Worm (Caenorhabditis elegans): ENCODE measurements around the gene aman-2.
A peak's percentile ranks its signal among the peaks of the same experiment; 100 is the strongest.

Gene aman-2

DNA sequence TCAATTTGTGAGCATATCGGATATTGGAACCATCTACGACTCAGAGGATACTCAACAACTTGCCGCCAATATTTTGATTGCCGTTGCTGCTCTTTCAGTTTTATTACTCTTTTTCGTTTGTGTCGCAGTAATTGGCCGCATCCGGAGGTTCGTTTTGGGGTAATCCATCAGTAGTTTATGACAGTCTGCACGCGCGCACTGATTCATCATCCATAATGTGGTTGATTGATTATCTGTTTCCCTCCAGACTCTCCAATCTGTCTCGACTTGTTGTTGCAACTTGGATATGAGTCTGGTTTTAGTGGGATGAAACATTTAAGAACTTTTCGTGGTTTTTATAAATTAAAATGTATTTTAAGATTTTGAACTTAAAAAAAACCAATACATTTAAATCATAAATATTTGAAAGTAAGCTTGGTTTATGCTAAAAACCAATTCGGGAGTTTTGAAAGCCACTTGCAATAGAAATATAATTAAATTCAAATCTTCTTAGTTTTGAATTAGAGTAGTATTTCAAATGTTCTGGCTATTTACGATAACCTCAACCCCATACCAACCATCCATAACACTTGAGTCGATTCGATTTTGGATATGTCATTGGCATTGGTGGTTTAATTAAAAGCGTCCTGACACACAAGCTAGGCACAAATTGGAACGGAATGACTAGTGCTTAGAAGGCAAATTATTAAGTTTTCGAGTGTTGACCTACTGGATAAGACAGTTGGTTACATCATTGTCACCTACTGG lies 27.2 kb upstream of the aman-2 start:
- TF ChIP-seq ztf-29 (GFP tag; IDR thresholded peaks at IDR 0.05), result no peak
- no peak for TF ChIP-seq flt-1 (GFP tag; IDR thresholded peaks at IDR 0.05)
- TF ChIP-seq ztf-23 (GFP tag; IDR thresholded peaks at IDR 0.05), result no peak
- no peak for TF ChIP-seq med-1 (GFP tag; optimal IDR thresholded peaks at IDR 0.05; ENCODE audit: insufficient read depth)
- no peak for TF ChIP-seq tab-1 (GFP tag; IDR thresholded peaks at IDR 0.05)
- TF ChIP-seq cog-1 (tag; optimal IDR thresholded peaks at IDR 0.05), result no peak
- TF ChIP-seq T22C8.4 (GFP tag; IDR thresholded peaks at IDR 0.05), result no peak
- no peak for TF ChIP-seq ref-1 (GFP tag; conservative IDR thresholded peaks at IDR 0.05)
- no peak for TF ChIP-seq klf-2 (GFP tag; conservative IDR thresholded peaks at IDR 0.05)

DNA sequence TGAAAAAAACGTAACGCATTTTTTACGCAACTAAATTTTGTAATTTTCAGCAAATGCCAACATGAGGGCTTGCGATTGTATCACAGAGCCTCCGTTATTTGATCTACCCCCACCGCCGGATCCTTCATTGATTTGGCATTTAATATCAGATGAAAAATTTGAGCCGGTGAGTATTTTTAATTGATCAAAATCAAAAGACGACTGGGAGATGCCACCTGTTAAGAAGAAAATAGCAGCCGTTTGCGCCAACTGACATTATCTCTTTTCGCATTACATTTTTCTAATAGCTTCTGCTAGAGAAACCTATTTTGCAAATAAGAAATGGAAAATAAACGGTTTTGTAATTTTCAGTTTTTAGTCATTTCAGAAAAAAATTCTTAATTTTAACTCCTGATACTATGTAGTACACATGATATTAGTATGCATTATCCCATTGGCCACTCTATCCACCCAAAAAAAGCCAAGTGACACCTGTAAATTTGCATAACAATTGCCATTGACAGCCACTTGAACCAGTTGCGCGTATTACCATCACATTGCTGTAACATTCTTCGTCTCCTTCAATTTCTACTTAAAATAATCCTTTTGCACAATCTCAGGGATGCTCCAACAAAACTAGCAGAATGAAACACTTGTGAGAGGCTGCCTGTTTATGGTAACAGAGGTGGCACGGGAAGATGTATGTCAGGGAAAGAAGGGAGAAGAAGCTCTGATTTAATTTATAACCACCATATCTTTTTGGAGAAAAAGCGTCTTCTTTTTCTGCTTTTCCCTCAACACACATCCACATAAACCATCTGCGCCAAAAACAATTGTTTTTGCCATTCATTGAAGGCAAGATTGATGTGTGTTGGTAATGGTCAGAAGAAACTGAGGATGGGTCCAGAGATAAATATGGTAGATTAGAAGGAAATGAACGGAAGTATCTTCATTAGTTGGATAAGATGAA lies 25.6 kb upstream of the aman-2 start, which contains the start of gene F58H1.5:
F58H1.5 (plus strand) TSS at position 51 of the 949 bp plus-strand sequence.
- no peak for TF ChIP-seq ztf-29 (GFP tag; IDR thresholded peaks at IDR 0.05)
- TF ChIP-seq ref-1 (GFP tag; conservative IDR thresholded peaks at IDR 0.05), result no peak
- no peak for TF ChIP-seq tab-1 (GFP tag; IDR thresholded peaks at IDR 0.05)
- no peak for TF ChIP-seq T22C8.4 (GFP tag; IDR thresholded peaks at IDR 0.05)
- TF ChIP-seq flt-1 (GFP tag; IDR thresholded peaks at IDR 0.05), result no peak
- no peak for TF ChIP-seq med-1 (GFP tag; optimal IDR thresholded peaks at IDR 0.05; ENCODE audit: insufficient read depth)
- TF ChIP-seq klf-2 (GFP tag; conservative IDR thresholded peaks at IDR 0.05), result no peak
- no peak for TF ChIP-seq ztf-23 (GFP tag; IDR thresholded peaks at IDR 0.05)
- no peak for TF ChIP-seq cog-1 (tag; optimal IDR thresholded peaks at IDR 0.05)

DNA sequence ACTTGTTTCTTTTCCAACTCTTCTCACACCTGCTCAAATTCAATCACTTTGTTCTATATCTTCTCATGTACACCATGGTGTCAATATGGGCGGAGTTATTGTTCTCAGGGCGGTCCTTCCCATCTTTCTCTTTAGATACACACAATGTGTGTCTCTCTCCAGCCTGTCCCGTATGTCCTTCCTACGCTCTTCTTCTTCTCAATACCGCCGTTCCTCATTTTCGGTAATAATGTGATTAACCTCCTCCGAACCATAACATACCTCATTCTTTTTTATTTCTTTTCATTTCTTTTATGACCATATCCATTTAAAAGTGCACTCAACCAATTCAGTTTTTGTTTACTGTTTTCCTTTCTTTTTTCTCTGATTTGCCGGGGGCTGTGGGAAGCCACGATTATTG lies 22.6 kb upstream of the aman-2 start:
- no peak for TF ChIP-seq med-1 (GFP tag; optimal IDR thresholded peaks at IDR 0.05; ENCODE audit: insufficient read depth)
- TF ChIP-seq flt-1 (GFP tag; IDR thresholded peaks at IDR 0.05), result peak; percentile 39; the same call in 1 of the 2 replicates

DNA sequence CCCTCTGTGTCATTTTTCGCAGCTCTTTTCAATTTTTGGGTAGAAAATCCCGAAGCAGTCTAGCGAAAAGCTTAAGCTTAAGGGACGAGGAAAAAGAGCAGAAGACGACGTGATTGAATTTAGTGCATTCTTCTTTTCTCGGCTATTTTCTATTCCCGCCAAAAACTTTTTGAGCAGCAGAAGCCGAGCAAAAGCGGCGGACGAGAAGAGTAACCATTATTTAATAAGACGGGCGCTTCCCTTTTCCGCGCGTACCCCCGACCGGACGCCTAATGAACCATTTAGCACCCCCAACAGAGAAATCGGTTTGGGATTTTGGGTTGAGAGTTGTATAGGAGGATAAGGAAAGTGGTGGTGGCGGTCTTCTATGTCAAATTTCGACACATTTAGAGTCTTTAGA lies 20.6 kb upstream of the aman-2 start:
- TF ChIP-seq tab-1 (GFP tag; IDR thresholded peaks at IDR 0.05), result no peak
- TF ChIP-seq med-1 (GFP tag; optimal IDR thresholded peaks at IDR 0.05; ENCODE audit: insufficient read depth), result no peak
- no peak for TF ChIP-seq ztf-23 (GFP tag; IDR thresholded peaks at IDR 0.05)
- no peak for TF ChIP-seq ztf-29 (GFP tag; IDR thresholded peaks at IDR 0.05)
- TF ChIP-seq cog-1 (tag; optimal IDR thresholded peaks at IDR 0.05), result no peak
- TF ChIP-seq T22C8.4 (GFP tag; IDR thresholded peaks at IDR 0.05), result no peak
- TF ChIP-seq klf-2 (GFP tag; conservative IDR thresholded peaks at IDR 0.05), result no peak
- TF ChIP-seq ref-1 (GFP tag; conservative IDR thresholded peaks at IDR 0.05), result no peak
- no peak for TF ChIP-seq flt-1 (GFP tag; IDR thresholded peaks at IDR 0.05)

DNA sequence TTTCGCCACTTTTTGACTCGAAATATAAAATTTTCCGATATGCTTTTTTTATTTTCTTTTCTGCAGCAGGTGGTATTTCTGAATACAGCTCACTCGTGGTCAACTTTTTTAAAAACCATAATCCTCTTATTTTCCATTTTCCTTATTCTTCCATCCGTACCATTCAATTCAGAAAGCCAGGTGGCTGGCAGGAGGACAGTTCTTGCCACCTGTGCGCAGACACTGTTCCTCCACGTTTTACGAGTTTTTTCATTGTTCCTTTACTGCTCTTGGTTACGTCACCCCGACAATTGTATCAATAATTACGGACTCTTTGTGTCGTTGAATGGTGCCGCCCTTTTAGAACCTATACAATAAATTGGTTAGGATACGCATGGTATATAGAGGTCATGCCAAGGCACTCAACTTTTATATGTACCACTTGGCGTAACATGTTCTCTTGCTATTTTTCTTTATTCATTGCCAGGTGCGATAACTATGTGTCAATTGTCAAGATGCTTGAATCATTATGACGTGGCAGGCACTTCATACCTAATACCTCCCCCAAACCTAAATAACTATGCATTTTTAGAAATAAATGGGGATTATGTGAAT lies 19.9 kb upstream of the aman-2 start:
- no peak for TF ChIP-seq T22C8.4 (GFP tag; IDR thresholded peaks at IDR 0.05)
- no peak for TF ChIP-seq ref-1 (GFP tag; conservative IDR thresholded peaks at IDR 0.05)
- no peak for TF ChIP-seq cog-1 (tag; optimal IDR thresholded peaks at IDR 0.05)
- no peak for TF ChIP-seq ztf-23 (GFP tag; IDR thresholded peaks at IDR 0.05)
- TF ChIP-seq ztf-29 (GFP tag; IDR thresholded peaks at IDR 0.05), result no peak
- no peak for TF ChIP-seq med-1 (GFP tag; optimal IDR thresholded peaks at IDR 0.05; ENCODE audit: insufficient read depth)
- no peak for TF ChIP-seq flt-1 (GFP tag; IDR thresholded peaks at IDR 0.05)
- TF ChIP-seq tab-1 (GFP tag; IDR thresholded peaks at IDR 0.05), result no peak
- no peak for TF ChIP-seq klf-2 (GFP tag; conservative IDR thresholded peaks at IDR 0.05)

DNA sequence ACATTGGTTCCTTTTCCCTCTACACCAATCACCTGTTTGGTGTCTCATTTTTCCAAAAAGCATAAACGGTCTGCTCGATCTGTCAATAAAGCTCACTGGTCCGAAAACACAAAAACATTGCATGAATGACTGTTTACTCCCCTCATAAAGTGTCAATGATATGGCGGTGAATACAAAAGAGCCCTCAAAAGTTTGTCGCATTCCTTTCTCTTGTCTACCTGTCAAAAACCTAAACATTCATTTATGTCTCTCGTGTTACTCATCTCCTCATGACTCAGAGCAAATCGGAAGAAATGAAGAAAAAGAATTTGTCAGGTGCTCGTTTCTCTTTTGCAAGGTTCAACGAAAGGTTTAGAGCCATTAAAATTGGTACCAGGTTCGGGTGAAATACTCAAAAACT lies 18.2 kb upstream of the aman-2 start:
- no peak for TF ChIP-seq klf-2 (GFP tag; conservative IDR thresholded peaks at IDR 0.05)
- TF ChIP-seq ref-1 (GFP tag; conservative IDR thresholded peaks at IDR 0.05), result no peak
- no peak for TF ChIP-seq ztf-29 (GFP tag; IDR thresholded peaks at IDR 0.05)
- no peak for TF ChIP-seq ztf-23 (GFP tag; IDR thresholded peaks at IDR 0.05)
- TF ChIP-seq tab-1 (GFP tag; IDR thresholded peaks at IDR 0.05), result no peak
- TF ChIP-seq T22C8.4 (GFP tag; IDR thresholded peaks at IDR 0.05), result no peak
- no peak for TF ChIP-seq cog-1 (tag; optimal IDR thresholded peaks at IDR 0.05)
- TF ChIP-seq med-1 (GFP tag; optimal IDR thresholded peaks at IDR 0.05; ENCODE audit: insufficient read depth), result no peak
- no peak for TF ChIP-seq flt-1 (GFP tag; IDR thresholded peaks at IDR 0.05)

DNA sequence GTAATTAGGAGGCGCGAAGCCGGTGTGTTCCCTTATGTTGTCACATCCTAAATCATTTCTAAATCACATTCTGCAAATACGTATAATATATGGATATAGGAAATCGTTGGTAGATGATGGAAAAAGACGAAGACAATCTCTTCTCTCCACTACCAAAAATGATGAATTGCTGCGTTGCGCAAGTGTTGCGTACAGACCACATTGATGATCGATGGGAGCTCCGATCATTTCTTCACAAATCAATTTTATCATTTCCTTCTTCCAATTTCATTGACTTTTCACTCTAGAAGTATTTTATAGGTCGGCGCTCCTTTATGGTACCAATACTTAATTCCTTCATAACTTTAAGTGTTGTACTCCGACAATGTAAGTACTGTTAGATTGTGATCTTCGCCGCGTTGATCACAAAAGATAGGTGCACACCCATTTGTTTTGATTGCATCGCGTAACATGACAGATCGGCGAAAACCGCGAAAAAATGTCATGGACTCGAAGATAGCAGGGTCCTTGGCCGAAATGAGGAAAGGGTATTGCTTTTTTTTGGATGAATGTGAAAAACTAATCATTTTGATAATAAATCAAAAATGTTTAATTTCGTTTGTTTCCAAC lies 16.6 kb upstream of the aman-2 start:
- TF ChIP-seq flt-1 (GFP tag; IDR thresholded peaks at IDR 0.05), result no peak
- TF ChIP-seq klf-2 (GFP tag; conservative IDR thresholded peaks at IDR 0.05), result no peak
- TF ChIP-seq med-1 (GFP tag; optimal IDR thresholded peaks at IDR 0.05; ENCODE audit: insufficient read depth), result no peak
- TF ChIP-seq cog-1 (tag; optimal IDR thresholded peaks at IDR 0.05), result no peak
- no peak for TF ChIP-seq tab-1 (GFP tag; IDR thresholded peaks at IDR 0.05)
- no peak for TF ChIP-seq ztf-29 (GFP tag; IDR thresholded peaks at IDR 0.05)
- no peak for TF ChIP-seq ztf-23 (GFP tag; IDR thresholded peaks at IDR 0.05)
- no peak for TF ChIP-seq ref-1 (GFP tag; conservative IDR thresholded peaks at IDR 0.05)
- TF ChIP-seq T22C8.4 (GFP tag; IDR thresholded peaks at IDR 0.05), result no peak

DNA sequence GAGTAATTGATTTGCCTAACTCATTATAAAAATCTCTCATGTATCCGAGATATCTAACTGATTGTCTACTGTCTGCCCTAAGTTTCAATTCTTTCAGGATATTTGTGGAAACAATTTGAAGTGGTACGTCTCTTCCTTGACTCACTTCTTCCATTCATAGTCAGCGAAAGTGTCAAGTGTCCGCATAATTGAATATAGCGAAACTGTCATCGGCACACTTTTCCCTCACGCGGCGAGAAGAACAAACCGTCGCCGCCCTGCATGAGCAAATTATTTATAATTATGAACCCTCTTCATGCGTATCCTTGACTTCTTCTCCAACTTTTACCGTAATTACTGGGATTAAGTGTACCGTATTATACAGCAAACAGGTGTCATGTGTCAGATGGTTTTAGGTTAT lies 15.5 kb upstream of the aman-2 start:
- TF ChIP-seq ztf-29 (GFP tag; IDR thresholded peaks at IDR 0.05) (no peak), klf-2 (GFP tag; conservative IDR thresholded peaks at IDR 0.05) (no peak), flt-1 (GFP tag; IDR thresholded peaks at IDR 0.05) (no peak), T22C8.4 (GFP tag; IDR thresholded peaks at IDR 0.05) (no peak), ztf-23 (GFP tag; IDR thresholded peaks at IDR 0.05) (no peak), ref-1 (GFP tag; conservative IDR thresholded peaks at IDR 0.05) (no peak), med-1 (GFP tag; optimal IDR thresholded peaks at IDR 0.05; ENCODE audit: insufficient read depth) (no peak), tab-1 (GFP tag; IDR thresholded peaks at IDR 0.05) (no peak), cog-1 (tag; optimal IDR thresholded peaks at IDR 0.05) (no peak)

Data from whole organism, midembryonic.